Worm (Caenorhabditis elegans) whole organism, young adult: ENCODE results near the gene sel-13.

Experiments
- F57A8.1 ChIP-seq: fragments of 200-800 bp; sonication (Bioruptor generic); optimal IDR thresholded peaks from 2 replicates; lab custom pipeline; 2018; ENCODE audit warnings: mild to moderate bottlenecking, missing genetic modification characterization, moderate library complexity, missing compliant biosample characterization
- attf-5 ChIP-seq: fragments of 200-800 bp; sonication (Bioruptor generic); optimal IDR thresholded peaks from 2 replicates; lab custom pipeline; 2018; ENCODE audit warnings: mild to moderate bottlenecking, missing genetic modification characterization, missing compliant biosample characterization
- pha-4 ChIP-seq: fragments of 150-350 bp; sonication (generic microtip); optimal IDR thresholded peaks from 2 replicates; lab custom pipeline; 2014; ENCODE audit warnings: missing biosample characterization, missing genetic modification reagents, missing genetic modification characterization

ce11 chrIII:4657386-4657785 is 42.6 kb downstream of the sel-13 start:
- no peak for TF ChIP-seq F57A8.1 (GFP tag; lab: Kevin White, UChicago)
- no peak for TF ChIP-seq attf-5
- TF ChIP-seq pha-4 (tag; lab: Kevin White, UChicago) = no peak
